Fruit fly (Drosophila melanogaster) whole organism, adult: ENCODE results near the gene CoRest.

Experiments used
- CG11617 ChIP-seq: fragments of 200-800 bp; sonication (Bioruptor generic); optimal IDR thresholded peaks from 2 replicates; lab custom pipeline; 2017; ENCODE audit warnings: mild to moderate bottlenecking, missing biosample characterization, missing genetic modification reagents, missing genetic modification characterization
- CG12768 ChIP-seq: fragments of 200-800 bp; sonication (Bioruptor generic); optimal IDR thresholded peaks from 2 replicates; lab custom pipeline; 2017; ENCODE audit warnings: missing biosample characterization, missing genetic modification characterization, mild to moderate bottlenecking, moderate library complexity, missing genetic modification reagents
- CG14711 ChIP-seq: fragments of 200-800 bp; sonication (Bioruptor generic); optimal IDR thresholded peaks from 2 replicates; lab custom pipeline; 2018; ENCODE audit warnings: missing biosample characterization, mild to moderate bottlenecking, missing genetic modification characterization, moderate library complexity
- CG1620 ChIP-seq: fragments of 200-800 bp; sonication (Bioruptor generic); optimal IDR thresholded peaks from 2 replicates; lab custom pipeline; 2016; ENCODE audit warnings: missing biosample characterization, missing genetic modification characterization
- CG33017 ChIP-seq: fragments of 200-800 bp; sonication (Bioruptor generic); optimal IDR thresholded peaks from 2 replicates; lab custom pipeline; 2018; ENCODE audit warnings: missing biosample characterization, mild to moderate bottlenecking, missing genetic modification characterization, moderate library complexity
- CG5204 ChIP-seq: fragments of 200-800 bp; sonication (Bioruptor generic); optimal IDR thresholded peaks from 2 replicates; lab custom pipeline; 2016; ENCODE audit warnings: missing biosample characterization, missing genetic modification characterization
- CG7045 ChIP-seq: fragments of 200-800 bp; sonication (Bioruptor generic); optimal IDR thresholded peaks from 2 replicates; lab custom pipeline; 2017; ENCODE audit warnings: missing biosample characterization, mild to moderate bottlenecking, missing genetic modification characterization
- CG7101 ChIP-seq: fragments of 200-800 bp; sonication (Bioruptor generic); optimal IDR thresholded peaks from 2 replicates; lab custom pipeline; 2018; ENCODE audit warnings: missing biosample characterization, mild to moderate bottlenecking, missing genetic modification characterization, moderate library complexity
- Clk ChIP-seq: fragments of 200-800 bp; sonication (Bioruptor generic); optimal IDR thresholded peaks from 2 replicates; lab custom pipeline; 2017; ENCODE audit warnings: missing biosample characterization, missing genetic modification characterization
- Crg-1 ChIP-seq: fragments of 200-800 bp; sonication (Bioruptor generic); optimal IDR thresholded peaks from 2 replicates; lab custom pipeline; 2016; ENCODE audit warnings: missing biosample characterization, missing genetic modification characterization
- Hr96 ChIP-seq: fragments of 200-800 bp; sonication (Bioruptor generic); optimal IDR thresholded peaks from 2 replicates; lab custom pipeline; 2016; ENCODE audit warnings: missing biosample characterization, missing genetic modification characterization
- Mnt ChIP-seq: fragments of 200-800 bp; sonication (Bioruptor generic); optimal IDR thresholded peaks from 2 replicates; lab custom pipeline; 2016; ENCODE audit warnings: missing biosample characterization, mild to moderate bottlenecking, missing genetic modification characterization
- bab1 ChIP-seq: fragments of 200-800 bp; sonication (Bioruptor generic); optimal IDR thresholded peaks from 3 replicates; lab custom pipeline; 2019; ENCODE audit warnings: missing biosample characterization, mild to moderate bottlenecking, missing genetic modification characterization, moderate library complexity
- cic ChIP-seq: fragments of 200-800 bp; sonication (Bioruptor generic); optimal IDR thresholded peaks from 2 replicates; lab custom pipeline; 2017; ENCODE audit warnings: missing biosample characterization, mild to moderate bottlenecking, missing genetic modification characterization, moderate library complexity
- cnc ChIP-seq, 2 experiments: fragments of >200 bp; optimal IDR thresholded peaks; 2 replicates each; lab custom pipeline; 2017
- kay ChIP-seq: fragments of 200-800 bp; sonication (Bioruptor generic); peaks from one replicate; lab custom pipeline; 2016; ENCODE audit warnings: missing biosample characterization, missing genetic modification characterization, borderline replicate concordance
- ovo ChIP-seq: fragments of 200-800 bp; sonication (Bioruptor generic); optimal IDR thresholded peaks from 2 replicates; lab custom pipeline; 2016; ENCODE audit warnings: missing biosample characterization, missing genetic modification characterization
- pad ChIP-seq: fragments of 200-800 bp; sonication (Bioruptor generic); optimal IDR thresholded peaks from 3 replicates; lab custom pipeline; 2017; ENCODE audit warnings: missing biosample characterization, missing genetic modification characterization, mild to moderate bottlenecking, moderate library complexity, missing genetic modification reagents
- tj ChIP-seq: fragments of 200-800 bp; sonication (Bioruptor generic); optimal IDR thresholded peaks from 3 replicates; lab custom pipeline; 2017; ENCODE audit warnings: missing biosample characterization, mild to moderate bottlenecking, missing genetic modification characterization, moderate library complexity
- toe ChIP-seq: fragments of 200-800 bp; sonication (Bioruptor generic); optimal IDR thresholded peaks from 2 replicates; lab custom pipeline; 2016; ENCODE audit warnings: missing biosample characterization, missing genetic modification characterization

Gene CoRest

DNA sequence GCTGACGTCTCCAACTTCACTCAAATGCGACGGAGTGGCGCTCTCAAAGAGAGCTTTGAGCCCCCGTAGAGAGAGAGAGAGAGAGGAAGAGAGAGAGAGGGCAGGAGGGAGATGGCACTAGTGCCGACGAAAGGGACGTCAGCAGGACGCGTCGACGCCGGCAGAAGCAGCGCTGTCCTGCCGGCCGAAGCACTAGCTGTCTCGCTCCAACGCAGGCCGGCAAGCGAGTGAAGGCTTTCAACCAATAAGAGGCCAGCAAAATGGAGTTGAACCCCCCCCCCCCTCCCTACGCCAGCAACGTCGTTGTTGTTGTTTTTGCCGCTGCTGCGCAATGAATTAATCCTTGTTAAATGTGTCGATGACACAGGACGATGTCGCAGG is 24.9 kb downstream of the CoRest start:
- TF ChIP-seq bab1 (GFP tag; lab: Kevin White, UChicago) (no peak), CG12768 (GFP tag; lab: Kevin White, UChicago) (no peak), tj (no peak), CG1620 (no peak), CG11617 (GFP tag; lab: Kevin White, UChicago) (no peak)

DNA sequence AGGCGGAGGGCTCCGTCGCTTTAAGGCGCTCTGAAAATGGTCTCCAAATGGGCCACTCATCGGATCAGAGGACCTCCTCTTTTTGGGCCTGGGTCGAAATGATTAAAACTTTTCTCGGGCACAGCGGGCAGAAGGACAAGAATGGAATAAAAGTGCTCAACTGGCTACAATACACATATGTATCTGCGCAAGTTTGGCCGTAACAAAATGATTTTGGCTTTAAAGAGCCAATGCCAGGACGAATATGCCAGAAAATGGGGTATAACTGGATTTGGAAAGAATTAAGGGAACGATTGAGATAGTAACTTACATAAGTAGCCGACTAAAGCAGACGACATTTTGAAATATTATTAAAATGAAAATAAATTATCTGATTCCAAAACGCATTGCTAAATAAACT is 25.7 kb downstream of the CoRest start, which contains the start of gene CG32532:
Gene CG32532 (minus strand): TSS at position 101 of the 400 bp plus-strand sequence.
- no peak for TF ChIP-seq kay (GFP tag; lab: Kevin White, UChicago)
- no peak for TF ChIP-seq bab1 (GFP tag; lab: Kevin White, UChicago)
- no peak for TF ChIP-seq Clk (GFP tag; lab: Kevin White, UChicago)
- TF ChIP-seq Mnt (GFP tag; lab: Kevin White, UChicago): no peak
- TF ChIP-seq Crg-1 (GFP tag; lab: Kevin White, UChicago): no peak
- TF ChIP-seq CG11617 (GFP tag; lab: Kevin White, UChicago): no peak
- no peak for TF ChIP-seq toe (GFP tag; lab: Kevin White, UChicago)
- TF ChIP-seq ovo (GFP tag; lab: Kevin White, UChicago): no peak
- no peak for TF ChIP-seq CG5204 (GFP tag; lab: Kevin White, UChicago)
- no peak for TF ChIP-seq CG7101 (tag; lab: Kevin White, UChicago)
- no peak for TF ChIP-seq CG7045 (GFP tag; lab: Kevin White, UChicago)
- no peak for TF ChIP-seq CG14711 (tag; lab: Kevin White, UChicago)
- no peak for TF ChIP-seq cnc (optimal IDR thresholded peaks at IDR 0.05; lab: Kevin White, UChicago)
- no peak for TF ChIP-seq Hr96 (GFP tag; lab: Kevin White, UChicago)
- no peak for TF ChIP-seq cic

DNA sequence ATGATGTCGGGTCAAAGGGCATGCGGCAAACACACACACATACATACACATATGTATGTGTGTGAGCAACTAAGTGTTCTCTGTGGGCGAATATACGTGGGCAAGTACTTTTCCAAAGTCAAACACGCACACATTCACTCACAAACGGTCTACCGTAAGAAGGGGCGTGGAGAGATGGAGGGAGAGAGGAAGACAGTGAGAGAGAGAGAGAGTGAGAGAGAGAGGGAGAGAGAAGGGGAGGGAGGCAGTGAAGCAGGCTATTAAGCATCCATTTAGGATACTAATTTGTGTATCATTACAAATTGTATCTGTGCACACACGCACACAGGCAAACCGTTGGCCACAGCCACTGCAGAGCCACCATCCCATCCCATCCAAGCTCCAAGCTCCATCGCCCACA is 26.7 kb downstream of the CoRest start:
- TF ChIP-seq CG1620 (no peak), cnc (optimal IDR thresholded peaks at IDR 0.05; lab: Kevin White, UChicago) (no peak), CG33017 (tag; lab: Kevin White, UChicago) (no peak)

DNA sequence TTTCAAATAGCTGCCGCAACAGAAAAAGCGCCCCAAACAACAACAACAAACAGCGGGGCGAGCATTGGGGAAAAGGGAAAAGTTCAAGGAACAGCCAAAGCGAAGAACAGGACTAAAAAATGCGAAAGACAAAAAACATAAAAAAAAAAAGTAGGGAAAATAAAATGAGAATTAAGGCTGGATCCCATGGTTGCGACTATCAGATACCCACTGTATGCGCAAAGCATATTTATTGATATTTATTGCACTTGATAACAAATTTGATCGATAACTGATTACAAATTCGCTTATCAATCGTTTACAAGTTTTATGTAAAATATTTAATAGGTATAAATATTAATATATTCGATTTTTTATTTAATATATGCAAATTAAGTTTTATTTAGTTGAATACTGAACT is 27.8 kb downstream of the CoRest start:
- TF ChIP-seq CG7101 (tag; lab: Kevin White, UChicago) (no peak), pad (GFP tag; lab: Kevin White, UChicago) (no peak), cnc (optimal IDR thresholded peaks at IDR 0.05; lab: Kevin White, UChicago) (no peak), Crg-1 (GFP tag; lab: Kevin White, UChicago) (no peak), CG33017 (tag; lab: Kevin White, UChicago) (no peak), CG5204 (GFP tag; lab: Kevin White, UChicago) (no peak), toe (GFP tag; lab: Kevin White, UChicago) (no peak), bab1 (GFP tag; lab: Kevin White, UChicago) (no peak), kay (GFP tag; lab: Kevin White, UChicago) (no peak), CG1620 (no peak), tj (no peak)

DNA sequence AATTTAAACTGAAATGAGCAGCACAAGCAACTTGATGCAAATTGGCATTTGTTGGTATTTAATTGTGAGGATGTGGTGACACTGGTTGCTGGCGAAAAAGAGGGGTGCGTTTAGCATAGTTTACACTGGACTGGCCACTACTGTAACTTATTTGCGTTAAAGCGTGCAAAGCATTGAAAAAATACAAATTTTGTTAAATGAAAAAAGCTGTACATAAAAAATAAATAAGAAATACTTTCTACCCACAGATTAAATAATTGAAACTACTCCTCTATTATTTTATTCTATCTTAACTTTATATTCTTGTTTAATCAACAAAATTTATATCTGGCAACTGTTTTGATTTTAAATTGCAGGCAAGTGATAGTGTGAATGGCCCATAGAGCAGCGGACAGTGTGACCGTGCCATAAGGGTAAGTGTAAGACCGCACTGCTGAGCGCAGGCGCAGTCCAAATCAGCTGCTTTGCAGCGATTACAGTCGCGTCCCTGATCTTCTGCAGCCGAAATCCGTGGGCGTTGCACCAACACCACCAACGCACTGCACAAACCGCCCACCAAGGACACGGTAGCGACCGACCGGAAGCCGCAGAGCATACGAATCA is 44.1 kb downstream of the CoRest start, which contains the start of the genes Grip84 and car:
Gene Grip84 (minus strand): TSS at position 51 of the 603 bp plus-strand sequence.
Gene car (plus strand): TSS at position 306 of the 603 bp plus-strand sequence.
- TF ChIP-seq cnc (optimal IDR thresholded peaks at IDR 0.05; lab: Kevin White, UChicago): no peak
- TF ChIP-seq CG7045 (GFP tag; lab: Kevin White, UChicago): peak; percentile 54
- peak; percentile 14 for TF ChIP-seq CG33017 (tag; lab: Kevin White, UChicago)
- no peak for TF ChIP-seq toe (GFP tag; lab: Kevin White, UChicago)
- TF ChIP-seq bab1 (GFP tag; lab: Kevin White, UChicago): no peak
- peak; percentile 35 for TF ChIP-seq tj
- TF ChIP-seq ovo (GFP tag; lab: Kevin White, UChicago): peak; percentile 7
- no peak for TF ChIP-seq CG12768 (GFP tag; lab: Kevin White, UChicago)
- peak; percentile 42 for TF ChIP-seq pad (GFP tag; lab: Kevin White, UChicago)
- TF ChIP-seq CG11617 (GFP tag; lab: Kevin White, UChicago): peak; percentile 44
- TF ChIP-seq CG7101 (tag; lab: Kevin White, UChicago): peak; percentile 65
- TF ChIP-seq kay (GFP tag; lab: Kevin White, UChicago): no peak
- TF ChIP-seq Hr96 (GFP tag; lab: Kevin White, UChicago): no peak
- TF ChIP-seq CG14711 (tag; lab: Kevin White, UChicago): peak; percentile 87
- TF ChIP-seq cic: no peak
- peak; percentile 44 for TF ChIP-seq Mnt (GFP tag; lab: Kevin White, UChicago)

DNA sequence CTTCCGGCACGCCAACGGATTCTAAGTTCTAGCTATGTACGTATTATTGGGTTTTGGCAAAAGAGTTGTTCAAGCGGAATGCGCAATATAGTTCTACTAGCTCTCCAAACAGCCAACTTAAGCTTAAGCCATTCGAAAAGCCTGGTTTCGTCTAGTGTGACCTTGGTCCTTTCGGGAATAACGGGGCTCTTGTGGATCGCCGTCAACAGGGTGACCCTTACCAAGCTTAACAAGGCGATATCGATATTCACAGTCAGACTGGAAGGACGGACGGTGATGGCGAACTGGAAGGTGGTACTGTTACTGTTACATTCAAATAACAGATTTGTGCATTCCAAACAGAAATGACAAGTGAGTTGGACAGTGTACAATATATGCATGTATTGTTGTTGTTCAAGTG is 52.0 kb downstream of the CoRest start:
- TF ChIP-seq ovo (GFP tag; lab: Kevin White, UChicago) (peak; percentile 85), pad (GFP tag; lab: Kevin White, UChicago) (peak; percentile 10), kay (GFP tag; lab: Kevin White, UChicago) (no peak)
